Fruit fly (Drosophila melanogaster) whole organism, embryonic: ENCODE results near the gene CG17646.

ENCODE experiments used
- Atf-2 ChIP-seq: fragments of 200-800 bp; sonication (Bioruptor generic); optimal IDR thresholded peaks from 2 replicates; lab custom pipeline; 2016; ENCODE audit warnings: missing biosample characterization, missing genetic modification characterization
- Bdp1 ChIP-seq: fragments of 200-800 bp; sonication (Bioruptor generic); optimal IDR thresholded peaks from 3 replicates; lab custom pipeline; 2016; ENCODE audit warnings: missing biosample characterization, missing genetic modification characterization
- Bgb ChIP-seq: fragments of 200-800 bp; sonication (Bioruptor generic); IDR thresholded peaks from 2 replicates; pipeline ENCODE4 v1.3.6; 2022; ENCODE audit warnings: missing biosample characterization, missing genetic modification characterization; ENCODE audit not compliant: partially characterized antibody
- CG12071 ChIP-seq: fragments of 200-800 bp; sonication (Bioruptor generic); optimal IDR thresholded peaks from 3 replicates; lab custom pipeline; 2018; ENCODE audit warnings: missing biosample characterization, mild to moderate bottlenecking, missing genetic modification characterization
- CG14860 ChIP-seq: fragments of 200-800 bp; sonication (Bioruptor generic); IDR thresholded peaks from 3 replicates; pipeline ENCODE4 v1.3.6; 2022; ENCODE audit warnings: missing biosample characterization, missing genetic modification characterization; ENCODE audit not compliant: partially characterized antibody
- CG1529 ChIP-seq: fragments of 200-800 bp; sonication (Bioruptor generic); optimal IDR thresholded peaks from 3 replicates; lab custom pipeline; 2018; ENCODE audit warnings: missing biosample characterization, missing genetic modification characterization
- CG15514 ChIP-seq: fragments of 200-800 bp; sonication (Bioruptor generic); optimal IDR thresholded peaks from 3 replicates; lab custom pipeline; 2017; ENCODE audit warnings: missing biosample characterization, missing genetic modification characterization, mild to moderate bottlenecking, moderate library complexity, missing genetic modification reagents
- CG17612 ChIP-seq: fragments of 200-800 bp; sonication (Bioruptor generic); IDR thresholded peaks from 2 replicates; pipeline ENCODE4 v1.3.6; 2022; ENCODE audit warnings: missing biosample characterization, missing genetic modification characterization
- CG2875 ChIP-seq: fragments of 200-800 bp; sonication (Bioruptor generic); optimal IDR thresholded peaks from 2 replicates; lab custom pipeline; 2017; ENCODE audit warnings: missing biosample characterization, mild to moderate bottlenecking, missing genetic modification characterization, missing genetic modification reagents
- CG2889 ChIP-seq: fragments of 200-800 bp; sonication (Bioruptor generic); IDR thresholded peaks from 3 replicates; pipeline ENCODE4 v1.3.6; 2022; ENCODE audit warnings: missing biosample characterization, missing genetic modification characterization
- CG3065 ChIP-seq: fragments of 200-800 bp; sonication (Bioruptor generic); optimal IDR thresholded peaks from 2 replicates; lab custom pipeline; 2016; ENCODE audit warnings: missing biosample characterization, missing genetic modification characterization
- CG3163 ChIP-seq: fragments of 200-800 bp; sonication (Bioruptor generic); optimal IDR thresholded peaks from 3 replicates; lab custom pipeline; 2016; ENCODE audit warnings: missing biosample characterization, missing genetic modification characterization
- CG4360 ChIP-seq: fragments of 200-800 bp; sonication (Bioruptor generic); IDR thresholded peaks from 2 replicates; pipeline ENCODE4 v1.3.6; 2022; ENCODE audit warnings: missing biosample characterization, missing genetic modification characterization
- CG4404 ChIP-seq: fragments of 200-800 bp; sonication (Bioruptor generic); IDR thresholded peaks from 2 replicates; pipeline ENCODE4 v1.3.6; 2022; ENCODE audit warnings: missing biosample characterization, missing genetic modification characterization
- CG6791 ChIP-seq: fragments of 200-800 bp; sonication (Bioruptor generic); IDR thresholded peaks from 3 replicates; pipeline ENCODE4 v1.3.6; 2022; ENCODE audit warnings: missing biosample characterization, missing genetic modification characterization; ENCODE audit not compliant: partially characterized antibody
- CG6854 ChIP-seq: fragments of 200-800 bp; sonication (Bioruptor generic); optimal IDR thresholded peaks from 3 replicates; lab custom pipeline; 2017; ENCODE audit warnings: missing biosample characterization, mild to moderate bottlenecking, missing genetic modification characterization
- CG7786 ChIP-seq: fragments of 200-800 bp; sonication (Bioruptor generic); optimal IDR thresholded peaks from 2 replicates; lab custom pipeline; 2016; ENCODE audit warnings: missing biosample characterization, missing genetic modification characterization
- CG7928 ChIP-seq: fragments of 200-800 bp; sonication (Bioruptor generic); optimal IDR thresholded peaks from 2 replicates; lab custom pipeline; 2017; ENCODE audit warnings: missing biosample characterization, mild to moderate bottlenecking, missing genetic modification characterization
- CG7987 ChIP-seq: fragments of 200-800 bp; sonication (Bioruptor generic); optimal IDR thresholded peaks from 2 replicates; lab custom pipeline; 2018; ENCODE audit warnings: missing biosample characterization, mild to moderate bottlenecking, missing genetic modification characterization, moderate library complexity
- CG9609 ChIP-seq: fragments of 200-800 bp; sonication (Bioruptor generic); optimal IDR thresholded peaks from 3 replicates; lab custom pipeline; 2016; ENCODE audit warnings: missing biosample characterization, missing genetic modification characterization
- CrebB ChIP-seq: fragments of 200-800 bp; sonication (Bioruptor generic); optimal IDR thresholded peaks from 3 replicates; lab custom pipeline; 2018; ENCODE audit warnings: missing biosample characterization, mild to moderate bottlenecking, missing genetic modification characterization
- Dfd ChIP-seq, 2 experiments: fragments of >200 bp; optimal IDR thresholded peaks; 2 replicates each; lab custom pipeline; 2017; ENCODE audit warnings: missing biosample characterization in 2 of 2, missing genetic modification characterization in 2 of 2
- Dip2 ChIP-seq: fragments of 200-800 bp; sonication (Bioruptor generic); IDR thresholded peaks from 2 replicates; pipeline ENCODE4 v1.3.6; 2022; ENCODE audit warnings: missing biosample characterization, missing genetic modification characterization
- Doc3 ChIP-seq: fragments of 200-800 bp; sonication (Bioruptor generic); IDR thresholded peaks from 3 replicates; pipeline ENCODE4 v1.3.6; 2022; ENCODE audit warnings: missing biosample characterization, missing genetic modification characterization; ENCODE audit not compliant: partially characterized antibody
- Eip74EF ChIP-seq, 2 experiments: fragments of 200-800 bp in 1 of 2; fragments of >200 bp in 1 of 2; sonication (Bioruptor generic) in 1 of 2; optimal IDR thresholded peaks; 2 replicates each; lab custom pipeline; 2017 to 2019; ENCODE audit warnings: missing biosample characterization in 2 of 2, missing genetic modification characterization in 2 of 2, mild to moderate bottlenecking in 1 of 2, moderate library complexity in 1 of 2
- HLHmδ ChIP-seq: fragments of 200-800 bp; sonication (Bioruptor generic); optimal IDR thresholded peaks from 2 replicates; lab custom pipeline; 2018; ENCODE audit warnings: missing biosample characterization, mild to moderate bottlenecking, missing genetic modification characterization, moderate library complexity
- Hmr ChIP-seq: fragments of 200-800 bp; sonication (Bioruptor generic); optimal IDR thresholded peaks from 3 replicates; lab custom pipeline; 2017; ENCODE audit warnings: mild to moderate bottlenecking, missing biosample characterization, missing genetic modification reagents, missing genetic modification characterization
- Kr ChIP-seq: fragments of 200-800 bp; sonication (Bioruptor generic); optimal IDR thresholded peaks from 2 replicates; lab custom pipeline; 2017; ENCODE audit warnings: missing biosample characterization, mild to moderate bottlenecking, missing genetic modification characterization
- MBD-R2 ChIP-seq: fragments of 200-800 bp; sonication (Bioruptor generic); IDR thresholded peaks from 2 replicates; pipeline ENCODE4 v1.3.6; 2022; ENCODE audit warnings: missing biosample characterization, missing genetic modification characterization
- Mes4 ChIP-seq: fragments of 200-800 bp; sonication (Bioruptor generic); optimal IDR thresholded peaks from 2 replicates; lab custom pipeline; 2016; ENCODE audit warnings: missing biosample characterization, missing genetic modification characterization
- Nf-YB ChIP-seq: fragments of 200-800 bp; sonication (Bioruptor generic); optimal IDR thresholded peaks from 3 replicates; lab custom pipeline; 2019; ENCODE audit warnings: missing biosample characterization, mild to moderate bottlenecking, missing genetic modification characterization, moderate library complexity
- Opbp ChIP-seq: fragments of 200-800 bp; sonication (Bioruptor generic); IDR thresholded peaks from 3 replicates; pipeline ENCODE4 v1.3.6; 2022; ENCODE audit warnings: missing biosample characterization, missing genetic modification characterization; ENCODE audit not compliant: partially characterized antibody
- Poxn ChIP-seq: fragments of 200-800 bp; sonication (Bioruptor generic); IDR thresholded peaks from 2 replicates; pipeline ENCODE4 v1.3.6; 2022; ENCODE audit warnings: missing biosample characterization, missing genetic modification characterization
- Ssrp ChIP-seq: fragments of 200-800 bp; sonication (Bioruptor generic); optimal IDR thresholded peaks from 2 replicates; lab custom pipeline; 2018; ENCODE audit warnings: missing biosample characterization, mild to moderate bottlenecking, missing genetic modification characterization, moderate library complexity
- ac ChIP-seq: fragments of 200-800 bp; sonication (Bioruptor generic); optimal IDR thresholded peaks from 3 replicates; lab custom pipeline; 2017; ENCODE audit warnings: missing biosample characterization, mild to moderate bottlenecking, missing genetic modification characterization
- bigmax ChIP-seq: fragments of 200-800 bp; sonication (Bioruptor generic); optimal IDR thresholded peaks from 2 replicates; lab custom pipeline; 2018; ENCODE audit warnings: missing biosample characterization, mild to moderate bottlenecking, missing genetic modification characterization
- bsh ChIP-seq, 2 experiments: fragments of 200-800 bp; sonication (Bioruptor generic); optimal IDR thresholded peaks; 2 replicates each; lab custom pipeline; 2017 to 2018; ENCODE audit warnings: mild to moderate bottlenecking in 2 of 2, missing biosample characterization in 2 of 2, missing genetic modification characterization in 2 of 2, moderate library complexity in 1 of 2
- crc ChIP-seq: fragments of 200-800 bp; sonication (Bioruptor generic); optimal IDR thresholded peaks from 2 replicates; lab custom pipeline; 2016; ENCODE audit warnings: missing biosample characterization, missing genetic modification characterization
- dmrt99B ChIP-seq: fragments of 200-800 bp; sonication (Bioruptor generic); optimal IDR thresholded peaks from 2 replicates; lab custom pipeline; 2018; ENCODE audit warnings: missing biosample characterization, mild to moderate bottlenecking, missing genetic modification characterization, moderate library complexity
- gcm2 ChIP-seq: fragments of 200-800 bp; sonication (Bioruptor generic); optimal IDR thresholded peaks from 2 replicates; lab custom pipeline; 2016; ENCODE audit warnings: missing biosample characterization, missing genetic modification characterization
- gem ChIP-seq: fragments of 200-800 bp; sonication (Bioruptor generic); optimal IDR thresholded peaks from 2 replicates; lab custom pipeline; 2019; ENCODE audit warnings: missing biosample characterization, mild to moderate bottlenecking, missing genetic modification characterization, moderate library complexity
- kni ChIP-seq: fragments of 200-800 bp; sonication (Bioruptor generic); optimal IDR thresholded peaks from 3 replicates; lab custom pipeline; 2017; ENCODE audit warnings: mild to moderate bottlenecking, missing biosample characterization, missing genetic modification reagents, missing genetic modification characterization
- luna ChIP-seq: fragments of 200-800 bp; sonication (Bioruptor generic); optimal IDR thresholded peaks from 2 replicates; lab custom pipeline; 2016; ENCODE audit warnings: missing biosample characterization, missing genetic modification characterization
- rib ChIP-seq: fragments of 200-800 bp; sonication (Bioruptor generic); IDR thresholded peaks from 2 replicates; pipeline ENCODE4 v1.3.6; 2022; ENCODE audit warnings: missing biosample characterization, missing genetic modification characterization
- seq ChIP-seq: fragments of 200-800 bp; sonication (Bioruptor generic); IDR thresholded peaks from 2 replicates; pipeline ENCODE4 v1.3.6; 2022; ENCODE audit warnings: missing biosample characterization, missing genetic modification characterization
- sna ChIP-seq: fragments of 200-800 bp; sonication (Bioruptor generic); IDR thresholded peaks from 2 replicates; pipeline ENCODE4 v1.3.6; 2022; ENCODE audit warnings: missing biosample characterization, missing genetic modification characterization; ENCODE audit not compliant: partially characterized antibody
- ssp ChIP-seq: fragments of 200-800 bp; sonication (Bioruptor generic); IDR thresholded peaks from 2 replicates; pipeline ENCODE4 v1.3.6; 2022; ENCODE audit warnings: missing biosample characterization, missing genetic modification characterization
- zf30C ChIP-seq: fragments of 200-800 bp; sonication (Bioruptor generic); optimal IDR thresholded peaks from 3 replicates; lab custom pipeline; 2018; ENCODE audit warnings: missing biosample characterization, mild to moderate bottlenecking, missing genetic modification characterization

The CG17646 gene

DNA sequence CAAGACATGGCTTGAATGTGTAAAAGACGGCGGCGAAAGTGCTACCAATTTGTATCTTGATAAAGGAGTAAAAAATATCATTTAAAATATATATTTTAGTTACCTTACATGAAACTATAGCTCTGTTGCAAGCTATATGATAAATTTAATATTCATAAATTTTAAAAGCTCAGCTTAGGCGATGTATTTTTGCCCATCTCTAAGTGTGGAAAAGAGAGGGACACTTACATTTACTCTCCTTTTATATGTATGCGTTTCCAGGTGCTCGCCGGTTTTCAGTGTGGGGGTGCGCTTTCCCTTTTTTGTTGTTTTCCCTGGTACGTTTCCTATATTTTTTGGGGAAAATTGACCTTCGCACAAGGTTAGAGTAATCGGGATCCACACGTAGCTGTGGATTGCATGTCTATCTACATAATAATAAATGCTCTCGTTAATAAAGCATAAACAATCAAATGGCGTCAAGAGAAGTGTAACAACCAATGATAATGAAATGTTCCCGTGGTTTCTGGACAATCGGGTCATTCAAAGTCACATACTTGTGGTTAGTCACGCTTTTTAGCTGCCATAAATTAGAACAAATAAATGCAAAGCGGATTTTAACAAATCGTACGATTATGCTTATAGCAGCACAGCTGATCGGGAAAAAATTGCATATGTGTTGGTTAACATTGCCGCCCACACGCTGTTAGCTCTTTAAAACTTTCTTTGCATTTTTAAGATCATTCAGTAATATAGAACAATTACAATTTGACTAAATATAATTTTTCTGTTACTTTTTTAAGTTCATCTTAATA, 4.3 kb upstream of the CG17646 start (continued):
- peak; percentile 97 for TF ChIP-seq rib (GFP tag; lab: Robert Waterston, UW)
- no peak for TF ChIP-seq bigmax (GFP tag; lab: Kevin White, UChicago)
- no peak for TF ChIP-seq crc (GFP tag; lab: Kevin White, UChicago)
- peak; percentile 63 for TF ChIP-seq zf30C (GFP tag; lab: Kevin White, UChicago)
- TF ChIP-seq Eip74EF (GFP tag; optimal IDR thresholded peaks at IDR 0.05; lab: Kevin White, UChicago) = peak in 1 of 2 experiments; percentile 97
- TF ChIP-seq CG7786 (GFP tag; lab: Kevin White, UChicago) = peak; percentile 82
- peak; percentile 93 for TF ChIP-seq MBD-R2 (GFP tag; lab: Robert Waterston, UW)
- TF ChIP-seq CG6791 (GFP tag; lab: Robert Waterston, UW) = peak; percentile 81
- peak; percentile 90 for TF ChIP-seq CG17612 (GFP tag; lab: Robert Waterston, UW)
- TF ChIP-seq CG12071 (GFP tag; lab: Kevin White, UChicago) = peak; percentile 90
- peak; percentile 91 for TF ChIP-seq CG14860 (GFP tag; lab: Robert Waterston, UW)
- peak; percentile 99 for TF ChIP-seq Hmr
- TF ChIP-seq CrebB (tag; lab: Kevin White, UChicago) = peak; percentile 98
- TF ChIP-seq Ssrp (tag; lab: Kevin White, UChicago) = peak; percentile 97
- peak; percentile 98 for TF ChIP-seq bsh (GFP tag; optimal IDR thresholded peaks at IDR 0.05; lab: Kevin White, UChicago)
- peak; percentile 97 for TF ChIP-seq CG6854 (GFP tag; lab: Kevin White, UChicago)
- peak; percentile 99 for TF ChIP-seq sna (GFP tag; lab: Robert Waterston, UW)
- peak; percentile 78 for TF ChIP-seq CG7928 (GFP tag; lab: Kevin White, UChicago)
- peak; percentile 97 for TF ChIP-seq seq
- TF ChIP-seq Doc3 = peak; percentile 99
- TF ChIP-seq CG4404 (GFP tag; lab: Robert Waterston, UW) = peak; percentile 95
- peak; percentile 54 for TF ChIP-seq Atf-2
- peak; percentile 96 for TF ChIP-seq CG2875
- peak; percentile 62 for TF ChIP-seq CG7987 (GFP tag; lab: Kevin White, UChicago)
- TF ChIP-seq Dip2 (GFP tag; lab: Robert Waterston, UW) = peak; percentile 73
- TF ChIP-seq CG2889 (GFP tag; lab: Robert Waterston, UW) = peak; percentile 90
- peak; percentile 73 for TF ChIP-seq CG9609 (GFP tag; lab: Kevin White, UChicago)
- TF ChIP-seq ssp (GFP tag; lab: Robert Waterston, UW) = peak; percentile 90
- TF ChIP-seq Bdp1 = peak; percentile 79
- TF ChIP-seq CG3163 = peak; percentile 50
- TF ChIP-seq ac (GFP tag; lab: Kevin White, UChicago) = peak; percentile 83
- no peak for TF ChIP-seq Dfd (GFP tag; optimal IDR thresholded peaks at IDR 0.05; lab: Kevin White, UChicago)
- no peak for TF ChIP-seq HLHmδ (GFP tag; lab: Kevin White, UChicago)
- TF ChIP-seq CG3065 = peak; percentile 89
- peak; percentile 97 for TF ChIP-seq dmrt99B
- peak; percentile 94 for TF ChIP-seq Poxn (GFP tag; lab: Robert Waterston, UW)
- peak; percentile 38 for TF ChIP-seq luna (GFP tag; lab: Kevin White, UChicago)
- TF ChIP-seq Opbp (GFP tag; lab: Robert Waterston, UW) = peak; percentile 56; the same call in 2 of the 3 replicates
- TF ChIP-seq kni = peak; percentile 98
- TF ChIP-seq CG4360 (GFP tag; lab: Robert Waterston, UW) = peak; percentile 66
- peak; percentile 81 for TF ChIP-seq Kr (GFP tag; lab: Kevin White, UChicago)
- peak; percentile 97 for TF ChIP-seq CG1529
- TF ChIP-seq Mes4 (GFP tag; lab: Kevin White, UChicago) = peak; percentile 74
- TF ChIP-seq Bgb (GFP tag; lab: Robert Waterston, UW) = peak; percentile 79
- peak; percentile 92 for TF ChIP-seq CG15514 (GFP tag; lab: Kevin White, UChicago)
- TF ChIP-seq Nf-YB = peak; percentile 89
- TF ChIP-seq gem (tag; lab: Kevin White, UChicago) = peak; percentile 99
- TF ChIP-seq gcm2 = peak; percentile 71
